Worm (Caenorhabditis elegans): Measurements from ENCODE around the gene tig-3.

- TF ChIP-seq B0310.2 (tag; optimal IDR thresholded peaks at IDR 0.05) (no peak), ceh-36 (tag; optimal IDR thresholded peaks at IDR 0.05) (no peak), ets-7 (tag; optimal IDR thresholded peaks at IDR 0.05) (no peak), pes-1 (GFP tag; IDR thresholded peaks at IDR 0.05) (no peak), flt-1 (GFP tag; IDR thresholded peaks at IDR 0.05) (no peak), ama-1 (optimal IDR thresholded peaks at IDR 0.05) (no peak), F13C5.2 (tag; optimal IDR thresholded peaks at IDR 0.05) (no peak), scrt-1 (GFP tag; IDR thresholded peaks at IDR 0.05) (no peak), hmbx-1 (tag; optimal IDR thresholded peaks at IDR 0.05) (no peak)
Measured at ce11 chrII:15229785-15230393, 21.7 kb downstream of the tig-3 start, which contains the start of gene spsb-2.
